Worm (Caenorhabditis elegans) whole organism, L1 larva: Measurements from ENCODE around the gene F19C6.3.

Experiments used
- C04F5.9 ChIP-seq: sonication (generic microtip); optimal IDR thresholded peaks from 2 replicates; lab custom pipeline; 2016; ENCODE audit warnings: missing genetic modification characterization, missing compliant biosample characterization
- C34B4.2 ChIP-seq: sonication (generic microtip); optimal IDR thresholded peaks from 2 replicates; lab custom pipeline; 2017; ENCODE audit warnings: mild to moderate bottlenecking, missing genetic modification characterization, missing compliant biosample characterization
- alr-1 ChIP-seq: fragments of 200-800 bp; sonication (Bioruptor generic); optimal IDR thresholded peaks from 2 replicates; lab custom pipeline; 2018; ENCODE audit warnings: borderline replicate concordance, mild to moderate bottlenecking, missing genetic modification characterization, missing compliant biosample characterization
- aly-2 ChIP-seq: fragments of 150-350 bp; optimal IDR thresholded peaks from 2 replicates; lab custom pipeline; 2014; ENCODE audit warnings: missing biosample characterization, missing genetic modification characterization
- ama-1 ChIP-seq: fragments of 150-350 bp; optimal IDR thresholded peaks from 2 replicates; lab custom pipeline; 2014
- blmp-1 ChIP-seq: fragments of 150-350 bp; optimal IDR thresholded peaks from 2 replicates; lab custom pipeline; 2014; ENCODE audit warnings: missing biosample characterization, missing genetic modification characterization
- dpl-1 ChIP-seq, 3 experiments: fragments of 150-350 bp in 2 of 3; sonication (generic microtip) in 1 of 3; optimal IDR thresholded peaks; 2 replicates each; lab custom pipeline; 2014 to 2017; ENCODE audit warnings: missing biosample characterization in 3 of 3, missing genetic modification characterization in 3 of 3, missing genetic modification reagents in 3 of 3
- dsc-1 ChIP-seq: sonication (generic microtip); optimal IDR thresholded peaks from 2 replicates; lab custom pipeline; 2016; ENCODE audit warnings: mild to moderate bottlenecking, missing genetic modification characterization, missing compliant biosample characterization
- egl-13 ChIP-seq: sonication (generic microtip); optimal IDR thresholded peaks from 2 replicates; lab custom pipeline; 2016; ENCODE audit warnings: missing genotype, missing genetic modification reagents, missing genetic modification characterization, missing compliant biosample characterization
- elt-2 ChIP-seq: sonication (generic microtip); optimal IDR thresholded peaks from 2 replicates; lab custom pipeline; 2016; ENCODE audit warnings: missing genetic modification characterization, mild to moderate bottlenecking, inconsistent platforms, missing compliant biosample characterization, missing genetic modification reagents
- elt-3 ChIP-seq, 6 experiments: fragments of 150-350 bp in 1 of 6; sonication (generic microtip); optimal IDR thresholded peaks; 2 replicates each; lab custom pipeline; 2017 to 2018; ENCODE audit warnings: missing biosample characterization in 6 of 6, missing genetic modification characterization in 6 of 6, inconsistent platforms in 1 of 6
- fkh-8 ChIP-seq: sonication (generic microtip); optimal IDR thresholded peaks from 2 replicates; lab custom pipeline; 2016; ENCODE audit warnings: mild to moderate bottlenecking, missing genetic modification characterization, missing compliant biosample characterization
- grh-1 ChIP-seq: fragments of 200-800 bp; sonication (Bioruptor generic); IDR thresholded peaks from 2 replicates; pipeline ENCODE4 v1.3.6; 2022; ENCODE audit warnings: missing genetic modification reagents, missing genetic modification characterization, missing compliant biosample characterization
- hlh-4 ChIP-seq: sonication (generic microtip); optimal IDR thresholded peaks from 2 replicates; lab custom pipeline; 2016; ENCODE audit warnings: mild to moderate bottlenecking, missing genetic modification characterization, missing compliant biosample characterization
- isw-1 ChIP-seq: fragments of 200-800 bp; sonication (Bioruptor generic); IDR thresholded peaks from 2 replicates; pipeline ENCODE4 v1.3.6; 2022; ENCODE audit warnings: missing genetic modification characterization, missing compliant biosample characterization
- jun-1 ChIP-seq: fragments of 150-350 bp; optimal IDR thresholded peaks from 2 replicates; lab custom pipeline; 2014; ENCODE audit warnings: missing biosample characterization, missing genetic modification reagents, missing genetic modification characterization
- lin-14 ChIP-seq: fragments of 200-800 bp; sonication (Bioruptor generic); optimal IDR thresholded peaks from 2 replicates; lab custom pipeline; 2018; ENCODE audit warnings: mild to moderate bottlenecking, missing genetic modification characterization, moderate library complexity, missing compliant biosample characterization
- lin-35 ChIP-seq, 2 experiments: fragments of 150-350 bp; optimal IDR thresholded peaks; 2 replicates each; lab custom pipeline; 2014; ENCODE audit warnings: missing biosample characterization in 2 of 2, missing genetic modification characterization in 2 of 2, missing genetic modification reagents in 2 of 2
- lir-3 ChIP-seq: sonication (generic microtip); optimal IDR thresholded peaks from 2 replicates; lab custom pipeline; 2016; ENCODE audit warnings: mild to moderate bottlenecking, missing genetic modification characterization, moderate library complexity, missing compliant biosample characterization; ENCODE audit not compliant: poor library complexity
- mab-9 ChIP-seq: fragments of 200-800 bp; sonication (Bioruptor generic); IDR thresholded peaks from 2 replicates; pipeline ENCODE4 v1.3.6; 2022; ENCODE audit warnings: missing genetic modification reagents, missing genetic modification characterization, missing compliant biosample characterization
- mdl-1 ChIP-seq, 2 experiments: fragments of 150-350 bp; optimal IDR thresholded peaks; 2 replicates each; lab custom pipeline; 2014 to 2017; ENCODE audit warnings: missing biosample characterization in 2 of 2, missing genetic modification characterization in 2 of 2, inconsistent platforms in 1 of 2
- mef-2 ChIP-seq: fragments of 150-350 bp; optimal IDR thresholded peaks from 2 replicates; lab custom pipeline; 2014; ENCODE audit warnings: missing biosample characterization, missing genetic modification characterization
- mep-1 ChIP-seq: fragments of 150-350 bp; optimal IDR thresholded peaks from 2 replicates; lab custom pipeline; 2014; ENCODE audit warnings: missing biosample characterization, missing genetic modification characterization
- nhr-11 ChIP-seq: fragments of 150-350 bp; optimal IDR thresholded peaks from 2 replicates; lab custom pipeline; 2014; ENCODE audit warnings: missing biosample characterization, missing genetic modification characterization
- nhr-19 ChIP-seq: fragments of 200-800 bp; sonication (Bioruptor generic); conservative IDR thresholded peaks from 2 replicates; pipeline ENCODE4 v1.3.6; 2022; ENCODE audit warnings: missing genetic modification characterization, missing compliant biosample characterization
- nhr-20 ChIP-seq: sonication (generic microtip); optimal IDR thresholded peaks from 2 replicates; lab custom pipeline; 2016; ENCODE audit warnings: mild to moderate bottlenecking, missing genetic modification characterization, missing compliant biosample characterization
- nhr-28 ChIP-seq: fragments of 150-350 bp; optimal IDR thresholded peaks from 2 replicates; lab custom pipeline; 2014; ENCODE audit warnings: missing biosample characterization, missing genetic modification characterization
- nhr-47 ChIP-seq: sonication (generic microtip); optimal IDR thresholded peaks from 2 replicates; lab custom pipeline; 2016; ENCODE audit warnings: mild to moderate bottlenecking, missing genetic modification characterization, moderate library complexity, missing compliant biosample characterization
- nhr-71 ChIP-seq: sonication (generic microtip); optimal IDR thresholded peaks from 2 replicates; lab custom pipeline; 2016; ENCODE audit warnings: mild to moderate bottlenecking, missing genetic modification characterization, moderate library complexity, missing compliant biosample characterization
- nhr-85 ChIP-seq: sonication (generic microtip); peaks from one replicate; lab custom pipeline; 2016; ENCODE audit warnings: missing genetic modification characterization, inconsistent platforms, missing compliant biosample characterization
- nhr-90 ChIP-seq: sonication (generic microtip); optimal IDR thresholded peaks from 2 replicates; lab custom pipeline; 2016; ENCODE audit warnings: mild to moderate bottlenecking, missing genetic modification characterization, missing compliant biosample characterization; ENCODE audit not compliant: poor library complexity
- pax-3 ChIP-seq: fragments of 200-800 bp; sonication (Bioruptor generic); optimal IDR thresholded peaks from 2 replicates; lab custom pipeline; 2018; ENCODE audit warnings: mild to moderate bottlenecking, missing genetic modification characterization, moderate library complexity, missing compliant biosample characterization
- pqm-1 ChIP-seq: sonication (generic microtip); optimal IDR thresholded peaks from 3 replicates; lab custom pipeline; 2017; ENCODE audit warnings: missing biosample characterization, missing genetic modification characterization
- rnt-1 ChIP-seq: sonication (generic microtip); optimal IDR thresholded peaks from 2 replicates; lab custom pipeline; 2016; ENCODE audit warnings: mild to moderate bottlenecking, missing genetic modification characterization, moderate library complexity, missing compliant biosample characterization
- skn-1 ChIP-seq: fragments of 150-350 bp; optimal IDR thresholded peaks from 2 replicates; lab custom pipeline; 2014; ENCODE audit warnings: missing biosample characterization, missing genetic modification characterization
- snpc-4 ChIP-seq: fragments of 150-350 bp; optimal IDR thresholded peaks from 2 replicates; lab custom pipeline; 2014; ENCODE audit warnings: missing biosample characterization, missing genetic modification characterization
- snu-23 ChIP-seq: sonication (generic microtip); optimal IDR thresholded peaks from 2 replicates; lab custom pipeline; 2016; ENCODE audit warnings: missing genetic modification characterization, missing compliant biosample characterization
- tbx-2 ChIP-seq: sonication (generic microtip); optimal IDR thresholded peaks from 2 replicates; lab custom pipeline; 2016; ENCODE audit warnings: missing genetic modification characterization, missing compliant biosample characterization
- tlp-1 ChIP-seq: fragments of 150-350 bp; optimal IDR thresholded peaks from 2 replicates; lab custom pipeline; 2014; ENCODE audit warnings: missing biosample characterization, missing genetic modification characterization
- unc-130 ChIP-seq: fragments of 150-350 bp; optimal IDR thresholded peaks from 2 replicates; lab custom pipeline; 2017; ENCODE audit warnings: missing biosample characterization, missing genetic modification characterization, inconsistent platforms
- vab-15 ChIP-seq: sonication (generic microtip); optimal IDR thresholded peaks from 2 replicates; lab custom pipeline; 2017; ENCODE audit warnings: missing genotype, mild to moderate bottlenecking, missing genetic modification characterization, missing compliant biosample characterization
- zag-1 ChIP-seq: fragments of 150-350 bp; optimal IDR thresholded peaks from 2 replicates; lab custom pipeline; 2014; ENCODE audit warnings: missing biosample characterization, missing genetic modification characterization
- zip-4 ChIP-seq: fragments of 200-800 bp; sonication (Bioruptor generic); optimal IDR thresholded peaks from 2 replicates; lab custom pipeline; 2018; ENCODE audit warnings: mild to moderate bottlenecking, missing genetic modification characterization, moderate library complexity, missing compliant biosample characterization
- ztf-11 ChIP-seq, 2 experiments: sonication (generic microtip); optimal IDR thresholded peaks; 2 replicates each; lab custom pipeline; 2016 to 2017; ENCODE audit warnings: missing genetic modification characterization in 2 of 2, missing biosample characterization in 1 of 2, missing compliant biosample characterization in 1 of 2
- ztf-4 ChIP-seq: fragments of 150-350 bp; optimal IDR thresholded peaks from 2 replicates; lab custom pipeline; 2014; ENCODE audit warnings: missing biosample characterization, missing genetic modification characterization

F19C6.3 gene

DNA sequence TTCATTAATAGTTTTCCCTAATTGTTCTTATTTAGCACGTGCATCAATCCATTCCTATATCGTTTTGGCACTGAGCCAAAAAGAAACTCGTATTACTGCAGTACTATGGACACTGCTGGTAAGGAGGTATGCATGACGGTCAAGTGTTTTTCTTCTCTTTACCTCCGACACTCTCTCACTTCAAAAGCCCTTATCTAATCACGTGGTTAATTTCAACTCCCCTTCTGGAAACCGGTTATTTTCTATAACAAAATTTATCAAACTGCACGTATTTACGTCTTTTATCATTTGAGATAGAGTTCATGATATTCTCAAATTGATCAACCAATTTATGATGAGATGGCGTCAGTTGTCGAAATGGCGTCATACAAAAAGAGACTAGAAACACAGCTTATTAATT, 43.1 kb upstream of the F19C6.3 start:
- TF ChIP-seq lir-3 (tag; lab: Kevin White, UChicago) (peak; percentile 32), lin-14 (GFP tag; lab: Kevin White, UChicago) (peak; percentile 50), nhr-85 (peak; percentile 91), ztf-4 (peak; percentile 12), nhr-71 (tag; lab: Kevin White, UChicago) (peak; percentile 77), elt-2 (tag; lab: Kevin White, UChicago) (peak; percentile 96), ama-1 (lab: Kevin White, UChicago) (no peak), tbx-2 (tag; lab: Kevin White, UChicago) (peak; percentile 58), nhr-20 (tag; lab: Kevin White, UChicago) (peak; percentile 88), nhr-47 (peak; percentile 33), grh-1 (GFP tag; lab: Robert Waterston, UW) (peak; percentile 92), tlp-1 (tag; lab: Kevin White, UChicago) (no peak), nhr-19 (GFP tag; lab: Robert Waterston, UW) (peak; percentile 64), nhr-28 (tag; lab: Kevin White, UChicago) (no peak), nhr-11 (tag; lab: Kevin White, UChicago) (no peak), mep-1 (tag; lab: Kevin White, UChicago) (peak; percentile 17), nhr-90 (peak; percentile 78), snu-23 (GFP tag; lab: Kevin White, UChicago) (peak; percentile 54), elt-3 (tag; optimal IDR thresholded peaks at IDR 0.05; lab: Kevin White, UChicago) (peak in 4 of 6 experiments; percentile 4 to 87 (median 43)), lin-35 (GFP tag; optimal IDR thresholded peaks at IDR 0.05; lab: Kevin White, UChicago) (peak in 1 of 2 experiments; percentile 66), mdl-1 (tag; optimal IDR thresholded peaks at IDR 0.05; lab: Kevin White, UChicago) (peak in 1 of 2 experiments; percentile 70), blmp-1 (tag; lab: Kevin White, UChicago) (peak; percentile 28), hlh-4 (tag; lab: Kevin White, UChicago) (no peak), C04F5.9 (no peak)

DNA sequence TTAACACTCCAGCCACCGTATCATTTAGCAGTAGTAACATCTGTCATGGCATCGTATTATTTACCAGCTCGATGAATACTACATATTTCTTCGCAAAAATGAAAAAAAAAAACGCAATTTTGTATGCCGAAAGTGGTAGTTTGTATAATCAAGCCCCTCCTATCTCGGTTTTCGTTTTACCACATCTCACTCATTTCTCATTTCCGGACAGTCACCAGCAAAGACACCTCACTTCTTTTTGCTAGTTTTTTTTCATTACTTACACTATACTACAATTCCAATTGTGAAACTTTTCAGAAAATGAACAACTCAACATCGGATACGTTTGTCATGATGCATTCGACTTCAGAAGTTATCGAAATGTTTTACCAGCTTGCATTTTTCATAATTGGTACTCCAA, 40.6 kb upstream of the F19C6.3 start, which contains the start of gene gnrr-3:
gnrr-3 (plus strand) TSS at position 301 of the 400 bp plus-strand sequence.
- TF ChIP-seq ztf-11 (tag; optimal IDR thresholded peaks at IDR 0.05; lab: Kevin White, UChicago) (no peak), pax-3 (no peak), unc-130 (tag; lab: Kevin White, UChicago) (no peak), nhr-47 (no peak), tlp-1 (tag; lab: Kevin White, UChicago) (no peak), aly-2 (tag; lab: Kevin White, UChicago) (no peak), dsc-1 (tag; lab: Kevin White, UChicago) (no peak), nhr-19 (GFP tag; lab: Robert Waterston, UW) (no peak), jun-1 (tag; lab: Kevin White, UChicago) (no peak), nhr-90 (no peak), mab-9 (GFP tag; lab: Robert Waterston, UW) (no peak), C34B4.2 (tag; lab: Kevin White, UChicago) (no peak), fkh-8 (tag; lab: Kevin White, UChicago) (no peak), lir-3 (tag; lab: Kevin White, UChicago) (no peak), zag-1 (no peak), nhr-28 (tag; lab: Kevin White, UChicago) (no peak), mef-2 (tag; lab: Kevin White, UChicago) (no peak), zip-4 (GFP tag; lab: Kevin White, UChicago) (no peak), skn-1 (tag; lab: Kevin White, UChicago) (no peak)

DNA sequence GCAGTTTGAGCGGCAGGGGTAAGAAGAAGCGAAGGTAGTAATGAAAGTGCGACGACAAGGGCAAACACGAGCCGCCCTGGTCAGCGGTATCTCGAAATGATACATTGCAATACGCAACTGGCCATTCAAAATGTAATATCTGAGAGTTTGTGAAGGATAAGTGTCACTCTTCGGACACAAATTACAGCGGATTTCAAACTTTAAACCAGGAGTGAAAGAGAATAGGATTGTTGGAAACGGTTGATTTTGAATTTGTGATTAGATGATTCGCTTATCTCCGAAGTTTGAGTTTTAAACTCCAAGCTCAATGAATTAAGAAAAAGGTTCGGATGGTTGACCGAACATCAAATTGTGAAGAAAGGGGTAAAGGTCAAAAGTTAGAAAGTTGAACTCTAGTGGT, 38.8 kb upstream of the F19C6.3 start, which contains the start of gene ZC374.2:
ZC374.2 (minus strand) TSS at position 101 of the 400 bp plus-strand sequence.
- TF ChIP-seq pqm-1 (tag; lab: Kevin White, UChicago) (no peak), aly-2 (tag; lab: Kevin White, UChicago) (no peak), rnt-1 (no peak), isw-1 (GFP tag; lab: Robert Waterston, UW) (no peak), egl-13 (tag; lab: Kevin White, UChicago) (no peak), snpc-4 (tag; lab: Kevin White, UChicago) (no peak), nhr-19 (GFP tag; lab: Robert Waterston, UW) (no peak), nhr-47 (no peak), vab-15 (tag; lab: Kevin White, UChicago) (no peak), nhr-85 (no peak), dpl-1 (GFP tag; optimal IDR thresholded peaks at IDR 0.05; lab: Kevin White, UChicago) (no peak), zip-4 (GFP tag; lab: Kevin White, UChicago) (no peak), alr-1 (tag; lab: Kevin White, UChicago) (no peak), ztf-4 (no peak)
